Worm (Caenorhabditis elegans): ENCODE data around the gene F09G2.2.

DNA sequence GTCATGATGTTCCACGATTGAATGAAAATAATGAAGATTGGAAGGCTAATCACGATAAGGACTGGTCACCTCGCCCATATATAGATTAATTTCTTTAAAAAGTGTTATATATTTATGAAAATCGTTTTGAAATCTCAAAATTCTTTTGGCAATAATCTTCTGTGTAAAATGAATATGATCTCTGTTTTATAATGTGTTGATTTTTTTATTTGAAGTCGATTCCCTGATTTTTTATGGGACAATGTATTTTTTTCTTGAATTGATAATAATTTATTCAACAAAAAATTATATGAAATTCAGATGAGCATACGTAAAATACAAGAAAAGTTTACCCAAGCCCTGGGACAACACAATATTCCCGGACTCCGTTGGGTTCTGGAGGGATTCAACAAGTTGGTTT is 42.8 kb downstream of the F09G2.2 start, which contains the start of gene C05C8.1:
- no peak for TF ChIP-seq ztf-23 (GFP tag; IDR thresholded peaks at IDR 0.05)
- no peak for TF ChIP-seq cog-1 (tag; optimal IDR thresholded peaks at IDR 0.05)
- TF ChIP-seq flt-1 (GFP tag; IDR thresholded peaks at IDR 0.05) = no peak
- no peak for TF ChIP-seq ref-1 (GFP tag; conservative IDR thresholded peaks at IDR 0.05)
- TF ChIP-seq tab-1 (GFP tag; IDR thresholded peaks at IDR 0.05) = no peak
- TF ChIP-seq med-1 (GFP tag; optimal IDR thresholded peaks at IDR 0.05; ENCODE audit: insufficient read depth) = no peak

All from whole organism, midembryonic.